Worm (Caenorhabditis elegans) whole organism, late embryonic: ENCODE results near the gene C49F5.8.

ENCODE experiments used
- ceh-30 ChIP-seq: fragments of 150-350 bp; optimal IDR thresholded peaks from 2 replicates; lab custom pipeline; 2014; ENCODE audit warnings: missing biosample characterization, missing genetic modification characterization
- hlh-13 ChIP-seq: fragments of 200-800 bp; sonication (Bioruptor generic); optimal IDR thresholded peaks from 2 replicates; lab custom pipeline; 2018; ENCODE audit warnings: mild to moderate bottlenecking, missing genetic modification characterization, missing compliant biosample characterization
- lin-11 ChIP-seq: fragments of 200-800 bp; sonication (Bioruptor generic); optimal IDR thresholded peaks from 2 replicates; lab custom pipeline; 2018; ENCODE audit warnings: mild to moderate bottlenecking, missing genetic modification characterization, missing compliant biosample characterization
- madf-2 ChIP-seq: sonication (generic microtip); optimal IDR thresholded peaks from 2 replicates; lab custom pipeline; 2017; ENCODE audit warnings: missing genetic modification characterization, missing compliant biosample characterization
- pat-9 ChIP-seq: fragments of 200-800 bp; sonication (Bioruptor generic); optimal IDR thresholded peaks from 2 replicates; lab custom pipeline; 2018; ENCODE audit warnings: mild to moderate bottlenecking, missing genetic modification characterization, moderate library complexity, missing compliant biosample characterization
- pqm-1 ChIP-seq: sonication (generic microtip); optimal IDR thresholded peaks from 2 replicates; lab custom pipeline; 2016; ENCODE audit warnings: missing genetic modification characterization, missing compliant biosample characterization
- sox-2 ChIP-seq: fragments of 200-800 bp; sonication (Bioruptor generic); IDR thresholded peaks from 2 replicates; pipeline ENCODE4 v1.3.6; 2022; ENCODE audit warnings: missing genetic modification reagents, missing genetic modification characterization, missing compliant biosample characterization
- sox-4 ChIP-seq: sonication (generic microtip); optimal IDR thresholded peaks from 2 replicates; lab custom pipeline; 2017; ENCODE audit warnings: mild to moderate bottlenecking, missing genetic modification characterization, inconsistent platforms, missing compliant biosample characterization
- unc-86 ChIP-seq: sonication (generic microtip); optimal IDR thresholded peaks from 2 replicates; lab custom pipeline; 2016; ENCODE audit warnings: missing genetic modification characterization, missing compliant biosample characterization

- no peak for TF ChIP-seq ceh-30 (tag; lab: Kevin White, UChicago)
- TF ChIP-seq sox-4 (tag; lab: Kevin White, UChicago): no peak
- TF ChIP-seq madf-2 (tag; lab: Kevin White, UChicago): no peak
- no peak for TF ChIP-seq pqm-1 (tag; lab: Kevin White, UChicago)
- no peak for TF ChIP-seq unc-86 (tag; lab: Kevin White, UChicago)
- no peak for TF ChIP-seq sox-2 (GFP tag; lab: Robert Waterston, UW)
- no peak for TF ChIP-seq lin-11
- no peak for TF ChIP-seq hlh-13 (GFP tag; lab: Kevin White, UChicago)
- TF ChIP-seq pat-9: no peak
Observed at ce11 chrX:11927585-11927984, 32.4 kb upstream of the C49F5.8 start, which contains the start of gene F55G7.4.
